Worm (Caenorhabditis elegans) whole organism, young adult: ENCODE results near the gene zig-4.

Experiments
- B0019.2 ChIP-seq: fragments of 200-800 bp; sonication (Bioruptor generic); conservative IDR thresholded peaks from 2 replicates; pipeline ENCODE4 v1.3.6; 2022; ENCODE audit warnings: missing genetic modification reagents, missing genetic modification characterization, missing compliant biosample characterization
- B0035.1 ChIP-seq: sonication (generic microtip); optimal IDR thresholded peaks from 2 replicates; lab custom pipeline; 2016; ENCODE audit warnings: missing genetic modification characterization, mild to moderate bottlenecking, missing compliant biosample characterization, missing genotype, missing genetic modification reagents
- B0336.3 ChIP-seq: fragments of 200-800 bp; sonication (Bioruptor generic); IDR thresholded peaks from 2 replicates; pipeline ENCODE4 v1.3.6; 2022; ENCODE audit warnings: missing genetic modification characterization, missing compliant biosample characterization
- C06A6.2 ChIP-seq: fragments of 200-800 bp; sonication (Bioruptor generic); conservative IDR thresholded peaks from 2 replicates; pipeline ENCODE4 v1.3.6; 2022; ENCODE audit warnings: missing genetic modification characterization, missing compliant biosample characterization
- C17E4.6 ChIP-seq: fragments of 200-800 bp; sonication (Bioruptor generic); IDR thresholded peaks from 2 replicates; pipeline ENCODE4 v1.3.6; 2022; ENCODE audit warnings: missing genetic modification reagents, missing genetic modification characterization, missing compliant biosample characterization
- D2030.7 ChIP-seq: fragments of 200-800 bp; sonication (Bioruptor generic); IDR thresholded peaks from 2 replicates; pipeline ENCODE4 v1.3.6; 2022; ENCODE audit warnings: missing genetic modification reagents, missing genetic modification characterization, missing compliant biosample characterization
- F23B12.7 ChIP-seq: sonication (generic microtip); optimal IDR thresholded peaks from 2 replicates; lab custom pipeline; 2017; ENCODE audit warnings: missing genetic modification characterization, mild to moderate bottlenecking, missing compliant biosample characterization, antibody characterized with exemption, moderate library complexity; ENCODE audit not compliant: insufficient read depth
- F39B2.1 ChIP-seq: fragments of 200-800 bp; sonication (Bioruptor generic); IDR thresholded peaks from 2 replicates; pipeline ENCODE4 v1.3.6; 2022; ENCODE audit warnings: missing genetic modification reagents, missing genetic modification characterization, missing compliant biosample characterization
- F55B11.4 ChIP-seq: sonication (generic microtip); optimal IDR thresholded peaks from 2 replicates; lab custom pipeline; 2016; ENCODE audit warnings: missing compliant biosample characterization, missing genetic modification characterization, borderline replicate concordance; ENCODE audit not compliant: insufficient read depth
- K11D2.4 ChIP-seq: fragments of 200-800 bp; sonication (Bioruptor generic); IDR thresholded peaks from 2 replicates; pipeline ENCODE4 v1.3.6; 2022; ENCODE audit warnings: missing genetic modification reagents, missing genetic modification characterization, missing compliant biosample characterization
- Y53G8AR.9 ChIP-seq: fragments of 200-800 bp; sonication (Bioruptor generic); conservative IDR thresholded peaks from 2 replicates; pipeline ENCODE4 v1.3.6; 2022; ENCODE audit warnings: missing genetic modification reagents, missing genetic modification characterization, missing compliant biosample characterization
- Y95B8A.8 ChIP-seq: fragments of 200-800 bp; sonication (Bioruptor generic); IDR thresholded peaks from 2 replicates; pipeline ENCODE4 v1.3.6; 2022; ENCODE audit warnings: missing genetic modification reagents, missing genetic modification characterization, missing compliant biosample characterization
- athp-1 ChIP-seq: sonication (generic microtip); optimal IDR thresholded peaks from 2 replicates; lab custom pipeline; 2017; ENCODE audit warnings: mild to moderate bottlenecking, missing genetic modification characterization, missing compliant biosample characterization
- bed-1 ChIP-seq: fragments of 200-800 bp; sonication (Bioruptor generic); IDR thresholded peaks from 2 replicates; pipeline ENCODE4 v1.3.6; 2022; ENCODE audit warnings: missing genetic modification reagents, missing genetic modification characterization, missing compliant biosample characterization
- bed-2 ChIP-seq: fragments of 200-800 bp; sonication (Bioruptor generic); IDR thresholded peaks from 2 replicates; pipeline ENCODE4 v1.3.6; 2022; ENCODE audit warnings: missing genetic modification reagents, missing genetic modification characterization, missing compliant biosample characterization
- ceh-58 ChIP-seq: fragments of 200-800 bp; sonication (Bioruptor generic); IDR thresholded peaks from 2 replicates; pipeline ENCODE4 v1.3.6; 2022; ENCODE audit warnings: missing genetic modification characterization, missing compliant biosample characterization
- gei-17 ChIP-seq: fragments of 200-800 bp; sonication (Bioruptor generic); optimal IDR thresholded peaks from 2 replicates; lab custom pipeline; 2018; ENCODE audit warnings: mild to moderate bottlenecking, missing genetic modification characterization, missing compliant biosample characterization
- hlh-12 ChIP-seq: sonication (generic microtip); optimal IDR thresholded peaks from 2 replicates; lab custom pipeline; 2016; ENCODE audit warnings: missing genetic modification characterization, missing compliant biosample characterization
- hmg-20 ChIP-seq: fragments of 200-800 bp; sonication (Bioruptor generic); IDR thresholded peaks from 2 replicates; pipeline ENCODE4 v1.3.6; 2022; ENCODE audit warnings: missing genetic modification reagents, missing genetic modification characterization, missing compliant biosample characterization
- hrde-1 ChIP-seq: sonication (generic microtip); optimal IDR thresholded peaks from 2 replicates; lab custom pipeline; 2016; ENCODE audit warnings: missing genetic modification characterization, mild to moderate bottlenecking, missing compliant biosample characterization, moderate library complexity, missing genotype, missing genetic modification reagents, borderline replicate concordance
- lin-35 ChIP-seq, 3 experiments: fragments of 150-350 bp in 2 of 3; sonication (generic microtip) in 1 of 3; optimal IDR thresholded peaks; 2 replicates each; lab custom pipeline; 2014 to 2018; ENCODE audit warnings: missing biosample characterization in 3 of 3, missing genetic modification characterization in 3 of 3, missing genetic modification reagents in 3 of 3
- lin-54 ChIP-seq: fragments of 200-800 bp; sonication (Bioruptor generic); optimal IDR thresholded peaks from 2 replicates; lab custom pipeline; 2018; ENCODE audit warnings: mild to moderate bottlenecking, missing genetic modification characterization, missing compliant biosample characterization
- lsl-1 ChIP-seq: fragments of 200-800 bp; sonication (Bioruptor generic); optimal IDR thresholded peaks from 2 replicates; lab custom pipeline; 2018; ENCODE audit warnings: mild to moderate bottlenecking, missing genetic modification characterization, moderate library complexity, missing compliant biosample characterization
- lsy-27 ChIP-seq: sonication (generic microtip); optimal IDR thresholded peaks from 2 replicates; lab custom pipeline; 2017; ENCODE audit warnings: missing genetic modification characterization, mild to moderate bottlenecking, missing compliant biosample characterization, antibody characterized with exemption, missing genotype, borderline replicate concordance; ENCODE audit not compliant: insufficient read depth
- madf-3 ChIP-seq: fragments of 200-800 bp; sonication (Bioruptor generic); IDR thresholded peaks from 2 replicates; pipeline ENCODE4 v1.3.6; 2022; ENCODE audit warnings: missing genetic modification reagents, missing genetic modification characterization, missing compliant biosample characterization
- madf-6 ChIP-seq: fragments of 200-800 bp; sonication (Bioruptor generic); IDR thresholded peaks from 2 replicates; pipeline ENCODE4 v1.3.6; 2022; ENCODE audit warnings: missing genetic modification reagents, missing genetic modification characterization, missing compliant biosample characterization
- mcd-1 ChIP-seq: fragments of 200-800 bp; sonication (Bioruptor generic); IDR thresholded peaks from 2 replicates; pipeline ENCODE4 v1.3.6; 2022; ENCODE audit warnings: missing genetic modification reagents, missing genetic modification characterization, missing compliant biosample characterization
- nfya-1 ChIP-seq: sonication (generic microtip); optimal IDR thresholded peaks from 2 replicates; lab custom pipeline; 2017; ENCODE audit warnings: antibody characterized with exemption, missing compliant biosample characterization, missing genetic modification characterization, borderline replicate concordance; ENCODE audit not compliant: insufficient read depth
- nhr-179 ChIP-seq: sonication (generic microtip); optimal IDR thresholded peaks from 2 replicates; lab custom pipeline; 2016; ENCODE audit warnings: mild to moderate bottlenecking, missing genetic modification characterization, missing compliant biosample characterization
- nhr-90 ChIP-seq: sonication (generic microtip); optimal IDR thresholded peaks from 2 replicates; lab custom pipeline; 2016; ENCODE audit warnings: missing genotype, mild to moderate bottlenecking, missing genetic modification characterization, missing compliant biosample characterization
- rec-8 ChIP-seq, 2 experiments: sonication (generic microtip); optimal IDR thresholded peaks; 2 replicates each; lab custom pipeline; 2016; ENCODE audit warnings: mild to moderate bottlenecking in 2 of 2, missing genetic modification characterization in 2 of 2, missing genetic modification reagents in 2 of 2, missing genotype in 2 of 2, missing biosample characterization in 1 of 2, missing compliant biosample characterization in 1 of 2, moderate library complexity in 1 of 2
- repo-1 ChIP-seq: sonication (generic microtip); optimal IDR thresholded peaks from 2 replicates; lab custom pipeline; 2017; ENCODE audit warnings: mild to moderate bottlenecking, missing genetic modification characterization, missing compliant biosample characterization
- rpc-1 ChIP-seq, 2 experiments: fragments of 150-350 bp in 1 of 2; sonication (generic microtip) in 1 of 2; optimal IDR thresholded peaks; 2 replicates each; lab custom pipeline; 2014 to 2018; ENCODE audit warnings: missing biosample characterization in 1 of 2, missing genetic modification characterization in 1 of 2, missing genetic modification reagents in 1 of 2, missing genotype in 1 of 2
- snpc-4 ChIP-seq, 5 experiments: fragments of 150-350 bp in 1 of 5; sonication (generic microtip) in 4 of 5; optimal IDR thresholded peaks; 2 replicates each; lab custom pipeline; 2014 to 2018; ENCODE audit warnings: missing genetic modification characterization in 5 of 5, missing biosample characterization in 3 of 5, antibody characterized with exemption in 2 of 5, mild to moderate bottlenecking in 2 of 5, missing compliant biosample characterization in 2 of 5, missing genotype in 2 of 5, moderate library complexity in 2 of 5, missing genetic modification reagents in 1 of 5
- somi-1 ChIP-seq: fragments of 200-800 bp; sonication (Bioruptor generic); optimal IDR thresholded peaks from 2 replicates; lab custom pipeline; 2018; ENCODE audit warnings: mild to moderate bottlenecking, missing genetic modification characterization, missing compliant biosample characterization
- unc-130 ChIP-seq: sonication (generic microtip); optimal IDR thresholded peaks from 2 replicates; lab custom pipeline; 2016; ENCODE audit warnings: missing genetic modification reagents, missing genetic modification characterization, missing compliant biosample characterization
- zim-3 ChIP-seq: sonication (generic microtip); optimal IDR thresholded peaks from 2 replicates; lab custom pipeline; 2017; ENCODE audit warnings: mild to moderate bottlenecking, missing genetic modification characterization, moderate library complexity, missing compliant biosample characterization
- ztf-18 ChIP-seq: sonication (generic microtip); optimal IDR thresholded peaks from 2 replicates; lab custom pipeline; 2016; ENCODE audit warnings: missing genotype, mild to moderate bottlenecking, missing genetic modification characterization, missing compliant biosample characterization
- ztf-22 ChIP-seq: fragments of 200-800 bp; sonication (Bioruptor generic); optimal IDR thresholded peaks from 2 replicates; lab custom pipeline; 2018; ENCODE audit warnings: mild to moderate bottlenecking, missing genetic modification characterization, moderate library complexity, missing compliant biosample characterization
- ztf-25 ChIP-seq: fragments of 200-800 bp; sonication (Bioruptor generic); IDR thresholded peaks from 2 replicates; pipeline ENCODE4 v1.3.6; 2022; ENCODE audit warnings: missing genetic modification reagents, missing genetic modification characterization, missing compliant biosample characterization
- ztf-3 ChIP-seq: fragments of 200-800 bp; sonication (Bioruptor generic); optimal IDR thresholded peaks from 2 replicates; lab custom pipeline; 2018; ENCODE audit warnings: mild to moderate bottlenecking, missing genetic modification characterization, missing compliant biosample characterization

The zig-4 gene

DNA sequence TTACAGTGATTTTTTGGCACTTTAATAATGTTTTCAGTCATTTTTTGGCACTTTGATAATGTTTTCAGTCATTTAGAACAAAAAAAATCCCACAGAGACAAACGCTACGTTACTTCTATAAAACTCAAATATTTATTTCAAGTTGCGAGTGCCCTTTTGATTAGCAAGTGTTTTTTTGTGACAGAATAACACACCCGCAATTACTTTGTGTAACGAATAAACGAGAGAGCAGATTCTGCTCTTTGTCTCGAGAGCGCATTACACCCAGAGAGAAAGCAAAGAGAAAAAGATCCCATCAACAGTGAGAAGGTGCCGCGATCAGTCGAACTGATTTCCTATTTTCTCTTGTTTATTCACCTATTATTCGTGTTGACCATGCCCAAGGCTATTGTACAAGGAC, 41.2 kb upstream of the zig-4 start, which contains the start of gene pcyt-2.2:
Gene pcyt-2.2 (plus strand): TSS at position 301 of the 400 bp plus-strand sequence.
- TF ChIP-seq bed-1 (no peak), B0019.2 (no peak), madf-6 (GFP tag; lab: Robert Waterston, UW) (no peak), lsy-27 (tag; lab: Kevin White, UChicago) (no peak), bed-2 (GFP tag; lab: Robert Waterston, UW) (no peak), athp-1 (no peak), lin-54 (no peak), F39B2.1 (no peak), hmg-20 (no peak), B0336.3 (GFP tag; lab: Robert Waterston, UW) (no peak), C06A6.2 (GFP tag; lab: Robert Waterston, UW) (no peak), ztf-18 (tag; lab: Kevin White, UChicago) (no peak), unc-130 (GFP tag; lab: Kevin White, UChicago) (no peak), hrde-1 (tag; lab: Kevin White, UChicago) (no peak), gei-17 (GFP tag; lab: Kevin White, UChicago) (no peak), snpc-4 (GFP tag; optimal IDR thresholded peaks at IDR 0.05; lab: Kevin White, UChicago) (no peak), snpc-4 (tag; optimal IDR thresholded peaks at IDR 0.05; lab: Kevin White, UChicago) (no peak), lsl-1 (GFP tag; lab: Kevin White, UChicago) (no peak), rec-8 (tag; optimal IDR thresholded peaks at IDR 0.05; lab: Kevin White, UChicago) (no peak), C17E4.6 (GFP tag; lab: Robert Waterston, UW) (no peak)

ce11 chrX:7886200-7886599, 39.0 kb upstream of the zig-4 start:
- TF ChIP-seq repo-1 (tag; lab: Kevin White, UChicago) (no peak), nfya-1 (tag; lab: Kevin White, UChicago) (no peak), lsl-1 (GFP tag; lab: Kevin White, UChicago) (no peak), ztf-18 (tag; lab: Kevin White, UChicago) (no peak), zim-3 (no peak), B0035.1 (no peak), lsy-27 (tag; lab: Kevin White, UChicago) (no peak), somi-1 (GFP tag; lab: Kevin White, UChicago) (no peak), ceh-58 (GFP tag; lab: Robert Waterston, UW) (no peak), D2030.7 (no peak), ztf-25 (GFP tag; lab: Robert Waterston, UW) (no peak), snpc-4 (GFP tag; optimal IDR thresholded peaks at IDR 0.05; lab: Kevin White, UChicago) (no peak), snpc-4 (tag; optimal IDR thresholded peaks at IDR 0.05; lab: Kevin White, UChicago) (no peak)

- no peak for TF ChIP-seq rpc-1 (optimal IDR thresholded peaks at IDR 0.05; lab: Kevin White, UChicago)
- TF ChIP-seq rpc-1 (tag; optimal IDR thresholded peaks at IDR 0.05; lab: Kevin White, UChicago): no peak
- TF ChIP-seq ztf-3 (GFP tag; lab: Kevin White, UChicago): no peak
These were observed 36.3 kb upstream of the zig-4 start, which contains the start of gene C39D10.2 for ce11 chrX:7888915-7889314. C39D10.2 (plus strand) TSS chrX:7889215.

- no peak for TF ChIP-seq nhr-179 (tag; lab: Kevin White, UChicago)
- TF ChIP-seq F23B12.7: no peak
- no peak for TF ChIP-seq repo-1 (tag; lab: Kevin White, UChicago)
- no peak for TF ChIP-seq Y53G8AR.9
- TF ChIP-seq K11D2.4 (GFP tag; lab: Robert Waterston, UW): no peak
- no peak for TF ChIP-seq bed-1
- no peak for TF ChIP-seq rpc-1 (optimal IDR thresholded peaks at IDR 0.05; lab: Kevin White, UChicago)
- no peak for TF ChIP-seq rpc-1 (tag; optimal IDR thresholded peaks at IDR 0.05; lab: Kevin White, UChicago)
- TF ChIP-seq F55B11.4 (tag; lab: Kevin White, UChicago): no peak
- TF ChIP-seq lin-35 (GFP tag; optimal IDR thresholded peaks at IDR 0.05; lab: Kevin White, UChicago): no peak
- TF ChIP-seq ztf-18 (tag; lab: Kevin White, UChicago): no peak
- no peak for TF ChIP-seq nfya-1 (tag; lab: Kevin White, UChicago)
- TF ChIP-seq ztf-22 (GFP tag; lab: Kevin White, UChicago): no peak
- no peak for TF ChIP-seq hrde-1 (tag; lab: Kevin White, UChicago)
- TF ChIP-seq madf-3 (GFP tag; lab: Robert Waterston, UW): no peak
- TF ChIP-seq mcd-1 (GFP tag; lab: Robert Waterston, UW): no peak
- TF ChIP-seq Y95B8A.8 (GFP tag; lab: Robert Waterston, UW): no peak
- TF ChIP-seq nhr-90: no peak
- no peak for TF ChIP-seq hlh-12 (tag; lab: Kevin White, UChicago)
These were observed 32.9 kb upstream of the zig-4 start, which contains the start of gene C39D10.5 for ce11 chrX:7892296-7892695. C39D10.5 (minus strand) TSS chrX:7892396.
